Worm (Caenorhabditis elegans): ENCODE measurements around the gene srx-73.

DNA sequence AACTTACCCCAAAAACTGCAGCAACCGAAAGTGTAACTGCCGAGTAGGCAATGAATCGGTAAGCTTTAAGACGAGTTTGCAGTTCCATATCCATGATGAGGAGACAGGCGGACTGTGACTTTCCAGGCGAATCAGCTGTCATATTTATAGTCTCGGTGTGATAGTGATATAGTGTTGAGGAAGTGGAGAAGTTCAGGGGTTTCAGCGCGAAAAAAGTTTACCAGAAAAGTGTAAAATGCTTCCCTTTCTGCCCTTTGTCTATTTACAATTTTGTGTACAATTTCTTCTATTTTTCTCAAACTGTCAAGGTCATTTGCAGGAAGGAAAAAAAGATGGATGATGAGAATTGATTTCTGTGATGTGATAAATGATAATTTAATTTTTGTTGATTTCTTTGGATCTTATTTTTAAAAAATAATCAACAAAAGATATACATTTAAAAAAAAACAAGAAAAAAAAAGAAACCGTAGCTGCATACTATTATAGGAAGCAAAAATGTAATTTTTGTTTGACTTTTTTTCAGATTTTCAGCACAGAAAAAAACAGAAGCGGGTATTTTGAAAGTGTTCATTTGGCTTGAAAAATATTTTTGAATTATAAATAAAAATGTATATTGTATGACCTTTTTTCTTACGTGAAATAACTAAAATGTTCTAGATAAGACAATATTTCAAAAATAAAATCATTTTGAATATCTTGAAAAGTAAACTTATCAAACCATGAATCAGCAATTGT is 11.5 kb downstream of the srx-73 start, which contains the start of the genes col-139 and F41F3.1:
- TF ChIP-seq nhr-11 (tag; optimal IDR thresholded peaks at IDR 0.05) (no peak), dmd-4 (tag; optimal IDR thresholded peaks at IDR 0.05; ENCODE audit: borderline replicate concordance) (no peak), pros-1 (tag; optimal IDR thresholded peaks at IDR 0.05) (no peak), tbx-2 (tag; optimal IDR thresholded peaks at IDR 0.05) (no peak), ttx-3 (tag; optimal IDR thresholded peaks at IDR 0.05) (no peak), C08G9.2 (tag; optimal IDR thresholded peaks at IDR 0.05) (no peak), K09A11.1 (tag; optimal IDR thresholded peaks at IDR 0.05; ENCODE audit: insufficient read depth) (no peak), che-1 (tag; optimal IDR thresholded peaks at IDR 0.05) (no peak), pax-1 (tag; optimal IDR thresholded peaks at IDR 0.05) (no peak), tbx-7 (tag; optimal IDR thresholded peaks at IDR 0.05) (no peak)
